Worm (Caenorhabditis elegans): ENCODE results near the gene col-157.

DNA sequence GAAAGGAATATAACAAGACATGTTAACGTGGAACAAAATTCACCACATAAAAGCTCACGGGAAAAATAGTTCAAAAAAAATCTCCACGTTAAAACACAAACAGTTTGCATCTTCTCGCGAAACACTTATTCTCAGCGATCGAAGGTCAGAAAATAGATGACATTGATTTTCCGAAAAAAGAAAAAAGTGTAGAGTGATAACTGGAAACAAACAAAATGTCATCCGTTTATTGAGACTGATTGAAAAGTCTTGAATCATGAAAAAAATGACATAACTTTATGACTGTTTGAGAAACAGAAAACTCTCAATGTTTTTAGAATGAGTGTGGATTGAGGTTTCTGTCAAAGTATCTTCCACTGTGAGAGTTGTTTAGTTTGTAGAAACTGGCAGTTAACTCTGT is 33.9 kb downstream of the col-157 start, which contains the start of gene C55A6.4:
- TF ChIP-seq him-1 (tag; optimal IDR thresholded peaks at IDR 0.05): no peak
- no peak for TF ChIP-seq dao-5 (tag; optimal IDR thresholded peaks at IDR 0.05)
- no peak for TF ChIP-seq W03F9.2 (tag; optimal IDR thresholded peaks at IDR 0.05)
